Fruit fly (Drosophila melanogaster) whole organism, prepupa: ENCODE results near the gene mib1.

Source experiments
- Blimp-1 ChIP-seq: fragments of 200-800 bp; sonication (Bioruptor generic); optimal IDR thresholded peaks from 3 replicates; lab custom pipeline; 2017; ENCODE audit warnings: missing biosample characterization, missing genetic modification characterization, mild to moderate bottlenecking, moderate library complexity, missing genetic modification reagents
- CG11294 ChIP-seq: fragments of 200-800 bp; sonication (Bioruptor generic); IDR thresholded peaks from 2 replicates; pipeline ENCODE4 v1.3.6; 2022; ENCODE audit warnings: missing biosample characterization, missing genetic modification characterization
- CG15336 ChIP-seq: fragments of 200-800 bp; sonication (Bioruptor generic); IDR thresholded peaks from 2 replicates; pipeline ENCODE4 v1.3.6; 2022; ENCODE audit warnings: missing biosample characterization, missing genetic modification characterization
- CG1621 ChIP-seq: fragments of 200-800 bp; sonication (Bioruptor generic); optimal IDR thresholded peaks from 3 replicates; lab custom pipeline; 2018; ENCODE audit warnings: missing biosample characterization, mild to moderate bottlenecking, missing genetic modification characterization
- CG3032 ChIP-seq: fragments of 200-800 bp; optimal IDR thresholded peaks from 2 replicates; lab custom pipeline; 2019; ENCODE audit warnings: missing biosample characterization, mild to moderate bottlenecking, missing genetic modification characterization, moderate library complexity
- CG31627 ChIP-seq: fragments of 200-800 bp; sonication (Bioruptor generic); optimal IDR thresholded peaks from 3 replicates; lab custom pipeline; 2016; ENCODE audit warnings: missing biosample characterization, missing genetic modification characterization
- CG3919 ChIP-seq: fragments of 200-800 bp; sonication (Bioruptor generic); optimal IDR thresholded peaks from 3 replicates; lab custom pipeline; 2016; ENCODE audit warnings: missing biosample characterization, missing genetic modification characterization
- CG6163 ChIP-seq: fragments of 200-800 bp; sonication (Bioruptor generic); IDR thresholded peaks from 3 replicates; pipeline ENCODE4 v1.3.6; 2022; ENCODE audit warnings: missing biosample characterization, missing genetic modification characterization
- CG6276 ChIP-seq: fragments of 200-800 bp; sonication (Bioruptor generic); optimal IDR thresholded peaks from 2 replicates; lab custom pipeline; 2017; ENCODE audit warnings: missing biosample characterization, mild to moderate bottlenecking, missing genetic modification characterization
- CG6792 ChIP-seq: fragments of 200-800 bp; sonication (Bioruptor generic); optimal IDR thresholded peaks from 3 replicates; lab custom pipeline; 2016; ENCODE audit warnings: missing biosample characterization, missing genetic modification characterization
- CG6808 ChIP-seq: fragments of 200-800 bp; sonication (Bioruptor generic); optimal IDR thresholded peaks from 3 replicates; lab custom pipeline; 2017; ENCODE audit warnings: missing biosample characterization, missing genetic modification characterization, mild to moderate bottlenecking, moderate library complexity, missing genetic modification reagents
- CG6854 ChIP-seq: fragments of 200-800 bp; sonication (Bioruptor generic); optimal IDR thresholded peaks from 2 replicates; lab custom pipeline; 2017; ENCODE audit warnings: missing biosample characterization, mild to moderate bottlenecking, missing genetic modification characterization
- CG7368 ChIP-seq: fragments of 200-800 bp; sonication (Bioruptor generic); optimal IDR thresholded peaks from 3 replicates; lab custom pipeline; 2016; ENCODE audit warnings: missing biosample characterization, missing genetic modification characterization
- CG8119 ChIP-seq: fragments of 200-800 bp; sonication (Bioruptor generic); IDR thresholded peaks from 3 replicates; pipeline ENCODE4 v1.3.6; 2022; ENCODE audit warnings: missing biosample characterization, missing genetic modification characterization
- CG8319 ChIP-seq: fragments of 200-800 bp; sonication (Bioruptor generic); optimal IDR thresholded peaks from 3 replicates; lab custom pipeline; 2016; ENCODE audit warnings: missing biosample characterization, missing genetic modification characterization
- CG9139 ChIP-seq: fragments of 200-800 bp; sonication (Bioruptor generic); optimal IDR thresholded peaks from 3 replicates; lab custom pipeline; 2017; ENCODE audit warnings: missing biosample characterization, mild to moderate bottlenecking, missing genetic modification characterization
- Eip75B ChIP-seq: fragments of 200-800 bp; sonication (Bioruptor generic); optimal IDR thresholded peaks from 3 replicates; lab custom pipeline; 2016; ENCODE audit warnings: missing biosample characterization, missing genetic modification characterization
- Eip93F ChIP-seq: fragments of 200-800 bp; sonication (Bioruptor generic); optimal IDR thresholded peaks from 2 replicates; lab custom pipeline; 2016; ENCODE audit warnings: missing biosample characterization, mild to moderate bottlenecking, missing genetic modification characterization
- Ets21C ChIP-seq: fragments of 200-800 bp; sonication (Bioruptor generic); optimal IDR thresholded peaks from 3 replicates; lab custom pipeline; 2016; ENCODE audit warnings: missing biosample characterization, missing genetic modification characterization
- Ets96B ChIP-seq: fragments of 200-800 bp; optimal IDR thresholded peaks from 2 replicates; lab custom pipeline; 2019; ENCODE audit warnings: missing biosample characterization, mild to moderate bottlenecking, missing genetic modification characterization, moderate library complexity
- Hr38 ChIP-seq: sonication (Bioruptor generic); optimal IDR thresholded peaks from 2 replicates; lab custom pipeline; 2016; ENCODE audit warnings: missing biosample characterization, missing genetic modification characterization
- Hr39 ChIP-seq: fragments of 200-800 bp; sonication (Bioruptor generic); optimal IDR thresholded peaks from 2 replicates; lab custom pipeline; 2016; ENCODE audit warnings: missing biosample characterization, missing genetic modification characterization
- Hr4 ChIP-seq: fragments of 200-800 bp; sonication (Bioruptor generic); optimal IDR thresholded peaks from 3 replicates; lab custom pipeline; 2016; ENCODE audit warnings: missing biosample characterization, missing genetic modification characterization
- Lpt ChIP-seq: fragments of 200-800 bp; sonication (Bioruptor generic); optimal IDR thresholded peaks from 3 replicates; lab custom pipeline; 2016; ENCODE audit warnings: missing biosample characterization, missing genetic modification characterization
- Met ChIP-seq: fragments of 200-800 bp; sonication (Bioruptor generic); optimal IDR thresholded peaks from 3 replicates; lab custom pipeline; 2016; ENCODE audit warnings: missing biosample characterization, missing genetic modification characterization
- OdsH ChIP-seq: fragments of 200-800 bp; sonication (Bioruptor generic); optimal IDR thresholded peaks from 3 replicates; lab custom pipeline; 2016; ENCODE audit warnings: missing biosample characterization, missing genetic modification characterization
- Smox ChIP-seq: fragments of 200-800 bp; sonication (Bioruptor generic); optimal IDR thresholded peaks from 3 replicates; lab custom pipeline; 2016; ENCODE audit warnings: missing biosample characterization, missing genetic modification characterization
- Sox15 ChIP-seq: fragments of 200-800 bp; sonication (Bioruptor generic); optimal IDR thresholded peaks from 3 replicates; lab custom pipeline; 2016; ENCODE audit warnings: missing biosample characterization, missing genetic modification characterization
- achi ChIP-seq: fragments of 200-800 bp; sonication (Bioruptor generic); optimal IDR thresholded peaks from 3 replicates; lab custom pipeline; 2016; ENCODE audit warnings: missing biosample characterization, missing genetic modification characterization
- acj6 ChIP-seq: fragments of 200-800 bp; sonication (Bioruptor generic); optimal IDR thresholded peaks from 3 replicates; lab custom pipeline; 2016; ENCODE audit warnings: missing biosample characterization, missing genetic modification characterization
- cyc ChIP-seq: fragments of 200-800 bp; sonication (Bioruptor generic); optimal IDR thresholded peaks from 3 replicates; lab custom pipeline; 2016; ENCODE audit warnings: missing biosample characterization, missing genetic modification characterization
- dsx ChIP-seq: fragments of 200-800 bp; optimal IDR thresholded peaks from 3 replicates; lab custom pipeline; 2019; ENCODE audit warnings: missing biosample characterization, mild to moderate bottlenecking, missing genetic modification characterization, moderate library complexity; ENCODE audit not compliant: poor library complexity, severe bottlenecking
- eg ChIP-seq: fragments of 200-800 bp; sonication (Bioruptor generic); IDR thresholded peaks from 3 replicates; pipeline ENCODE4 v1.3.6; 2022; ENCODE audit warnings: missing biosample characterization, missing genetic modification characterization
- esn ChIP-seq: fragments of 200-800 bp; sonication (Bioruptor generic); optimal IDR thresholded peaks from 2 replicates; lab custom pipeline; 2016; ENCODE audit warnings: missing biosample characterization, mild to moderate bottlenecking, missing genetic modification characterization, moderate library complexity
- fd59A ChIP-seq: fragments of 200-800 bp; sonication (Bioruptor generic); optimal IDR thresholded peaks from 2 replicates; lab custom pipeline; 2017; ENCODE audit warnings: missing biosample characterization, mild to moderate bottlenecking, missing genetic modification characterization, missing genetic modification reagents
- fd85E ChIP-seq: fragments of 200-800 bp; sonication (Bioruptor generic); optimal IDR thresholded peaks from 3 replicates; lab custom pipeline; 2016; ENCODE audit warnings: missing biosample characterization, missing genetic modification characterization
- fkh ChIP-seq: fragments of 200-800 bp; sonication (Bioruptor generic); optimal IDR thresholded peaks from 3 replicates; lab custom pipeline; 2017; ENCODE audit warnings: missing biosample characterization, mild to moderate bottlenecking, missing genetic modification characterization, moderate library complexity
- lz ChIP-seq: fragments of 200-800 bp; sonication (Bioruptor generic); optimal IDR thresholded peaks from 3 replicates; lab custom pipeline; 2016; ENCODE audit warnings: missing biosample characterization, missing genetic modification characterization
- pdm3 ChIP-seq: fragments of 200-800 bp; sonication (Bioruptor generic); optimal IDR thresholded peaks from 3 replicates; lab custom pipeline; 2016; ENCODE audit warnings: missing biosample characterization, missing genetic modification characterization
- salr ChIP-seq, 2 experiments: fragments of 200-800 bp; sonication (Bioruptor generic); optimal IDR thresholded peaks; 3 replicates each; lab custom pipeline; 2016 to 2018; ENCODE audit warnings: missing biosample characterization in 2 of 2, missing genetic modification characterization in 2 of 2, mild to moderate bottlenecking in 1 of 2
- spab ChIP-seq: fragments of 200-800 bp; sonication (Bioruptor generic); optimal IDR thresholded peaks from 2 replicates; lab custom pipeline; 2017; ENCODE audit warnings: missing biosample characterization, mild to moderate bottlenecking, missing genetic modification characterization, missing genetic modification reagents
- svp ChIP-seq: fragments of 200-800 bp; sonication (Bioruptor generic); peaks from one replicate; lab custom pipeline; 2016; ENCODE audit warnings: missing biosample characterization, missing genetic modification characterization
- topi ChIP-seq: fragments of 200-800 bp; sonication (Bioruptor generic); optimal IDR thresholded peaks from 3 replicates; lab custom pipeline; 2016; ENCODE audit warnings: missing biosample characterization, missing genetic modification characterization
- vri ChIP-seq: fragments of 200-800 bp; sonication (Bioruptor generic); optimal IDR thresholded peaks from 3 replicates; lab custom pipeline; 2016; ENCODE audit warnings: missing biosample characterization, mild to moderate bottlenecking, missing genetic modification characterization

mib1 gene

dm6 chr3L:16021064-16021683, 9.6 kb upstream of the mib1 start (continued):
- peak; percentile 60 for TF ChIP-seq CG3919 (GFP tag; lab: Kevin White, UChicago)
- no peak for TF ChIP-seq Ets21C
- TF ChIP-seq CG6276 (GFP tag; lab: Kevin White, UChicago): peak; percentile 48
- peak; percentile 70 for TF ChIP-seq Hr4 (GFP tag; lab: Kevin White, UChicago)
- no peak for TF ChIP-seq CG11294 (GFP tag; lab: Robert Waterston, UW)
- peak; percentile 35 for TF ChIP-seq lz
- peak; percentile 71 for TF ChIP-seq svp (GFP tag; lab: Kevin White, UChicago)
- peak; percentile 59 for TF ChIP-seq OdsH (GFP tag; lab: Kevin White, UChicago)
- no peak for TF ChIP-seq fd85E (GFP tag; lab: Kevin White, UChicago)
- TF ChIP-seq CG7368 (GFP tag; lab: Kevin White, UChicago): peak; percentile 29
- peak; percentile 43 for TF ChIP-seq topi
- peak; percentile 45 for TF ChIP-seq acj6
- peak; percentile 51 for TF ChIP-seq CG31627 (GFP tag; lab: Kevin White, UChicago)
- peak; percentile 31 for TF ChIP-seq CG8319
- peak; percentile 22 for TF ChIP-seq CG1621 (tag; lab: Kevin White, UChicago)
- peak; percentile 46 for TF ChIP-seq Ets96B (tag; lab: Kevin White, UChicago)
- peak; percentile 2 for TF ChIP-seq spab (GFP tag; lab: Kevin White, UChicago)
- TF ChIP-seq CG6808 (GFP tag; lab: Kevin White, UChicago): no peak
- TF ChIP-seq Eip93F: no peak
- TF ChIP-seq vri: peak; percentile 8
- peak in 1 of 2 experiments; percentile 28 for TF ChIP-seq salr (GFP tag; optimal IDR thresholded peaks at IDR 0.05; lab: Kevin White, UChicago)
- TF ChIP-seq Blimp-1 (GFP tag; lab: Kevin White, UChicago): no peak
- peak; percentile 20 for TF ChIP-seq Lpt
- no peak for TF ChIP-seq fd59A (GFP tag; lab: Kevin White, UChicago)
- peak; percentile 58 for TF ChIP-seq pdm3 (GFP tag; lab: Kevin White, UChicago)
- TF ChIP-seq dsx (GFP tag; lab: Kevin White, UChicago): peak; percentile 32
- TF ChIP-seq CG8119: peak; percentile 48; the same call in 1 of the 3 replicates
- no peak for TF ChIP-seq CG6854 (GFP tag; lab: Kevin White, UChicago)

dm6 chr3L:16019144-16020006, 7.8 kb upstream of the mib1 start:
- TF ChIP-seq Lpt (no peak), Met (peak; percentile 61), fd85E (GFP tag; lab: Kevin White, UChicago) (no peak), CG6854 (GFP tag; lab: Kevin White, UChicago) (no peak), Ets21C (peak; percentile 29), CG7368 (GFP tag; lab: Kevin White, UChicago) (no peak), CG1621 (tag; lab: Kevin White, UChicago) (no peak), dsx (GFP tag; lab: Kevin White, UChicago) (no peak), Hr38 (GFP tag; lab: Kevin White, UChicago) (no peak), esn (GFP tag; lab: Kevin White, UChicago) (peak; percentile 61), topi (peak; percentile 67), CG6792 (GFP tag; lab: Kevin White, UChicago) (peak; percentile 9), CG11294 (GFP tag; lab: Robert Waterston, UW) (no peak), fkh (GFP tag; lab: Kevin White, UChicago) (no peak), Hr39 (GFP tag; lab: Kevin White, UChicago) (peak; percentile 62), CG6163 (GFP tag; lab: Robert Waterston, UW) (no peak), CG15336 (GFP tag; lab: Robert Waterston, UW) (no peak), eg (GFP tag; lab: Robert Waterston, UW) (0 out of 3 replicates have a peak, but pooled peaks have one; percentile 27), Blimp-1 (GFP tag; lab: Kevin White, UChicago) (no peak), achi (GFP tag; lab: Kevin White, UChicago) (peak; percentile 9), acj6 (peak; percentile 35), CG6276 (GFP tag; lab: Kevin White, UChicago) (peak; percentile 13), CG8319 (peak; percentile 82), cyc (GFP tag; lab: Kevin White, UChicago) (peak; percentile 51), salr (GFP tag; optimal IDR thresholded peaks at IDR 0.05; lab: Kevin White, UChicago) (peak in 1 of 2 experiments; percentile 44), CG6808 (GFP tag; lab: Kevin White, UChicago) (peak; percentile 12), vri (no peak), svp (GFP tag; lab: Kevin White, UChicago) (peak; percentile 89), CG9139 (GFP tag; lab: Kevin White, UChicago) (no peak), CG8119 (no peak), Eip75B (no peak), Ets96B (tag; lab: Kevin White, UChicago) (no peak), CG3032 (tag; lab: Kevin White, UChicago) (no peak), spab (GFP tag; lab: Kevin White, UChicago) (no peak), Smox (peak; percentile 55), CG3919 (GFP tag; lab: Kevin White, UChicago) (peak; percentile 55), Sox15 (GFP tag; lab: Kevin White, UChicago) (no peak)
